Fruit fly (Drosophila melanogaster) whole organism, larva: ENCODE measurements around the gene CG32276.

Experiments used
- noc ChIP-seq: fragments of 200-800 bp; sonication (Bioruptor generic); optimal IDR thresholded peaks from 3 replicates; lab custom pipeline; 2019; ENCODE audit warnings: missing biosample characterization, mild to moderate bottlenecking, missing genetic modification characterization, moderate library complexity

The CG32276 gene

DNA sequence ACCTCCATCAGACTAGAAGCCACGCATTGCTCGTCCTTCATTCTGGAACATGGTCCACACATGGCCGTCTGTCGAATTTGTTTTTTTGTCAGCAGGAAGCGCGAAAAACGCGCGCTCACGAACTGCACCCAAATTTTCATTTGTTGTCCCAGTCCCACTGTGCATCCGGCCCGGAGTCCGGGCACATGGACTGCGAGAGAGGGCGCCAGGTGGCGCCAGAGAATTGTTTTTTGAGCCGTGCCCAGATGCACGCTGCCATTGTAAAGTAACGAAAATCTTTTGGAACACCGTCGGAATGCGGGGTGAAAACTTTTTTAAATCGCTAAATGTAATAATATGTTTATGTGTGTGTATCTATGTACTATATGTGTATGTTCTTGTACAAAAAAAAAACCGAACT lies 41.2 kb downstream of the CG32276 start:
- no peak for TF ChIP-seq noc (tag; lab: Kevin White, UChicago)

DNA sequence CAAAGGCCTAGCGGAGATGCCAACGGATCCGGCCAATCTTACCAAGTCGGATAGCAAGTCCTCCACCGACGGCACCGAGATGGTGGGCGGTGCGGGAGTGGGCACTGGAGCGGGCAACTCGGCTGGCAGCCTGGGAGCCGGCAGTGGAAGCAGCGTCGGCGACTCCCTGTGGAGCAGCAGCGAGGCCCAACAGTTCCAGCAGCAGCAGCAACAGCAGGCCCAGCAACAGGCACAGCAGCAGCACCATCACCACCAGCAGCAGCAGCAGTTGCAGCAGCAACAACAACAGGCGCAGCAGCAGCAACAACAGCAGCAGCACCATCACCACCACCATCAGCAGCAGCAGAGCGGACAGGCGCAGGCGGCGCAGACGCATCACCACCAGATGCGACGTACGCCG lies 48.5 kb downstream of the CG32276 start:
- TF ChIP-seq noc (tag; lab: Kevin White, UChicago): no peak

DNA sequence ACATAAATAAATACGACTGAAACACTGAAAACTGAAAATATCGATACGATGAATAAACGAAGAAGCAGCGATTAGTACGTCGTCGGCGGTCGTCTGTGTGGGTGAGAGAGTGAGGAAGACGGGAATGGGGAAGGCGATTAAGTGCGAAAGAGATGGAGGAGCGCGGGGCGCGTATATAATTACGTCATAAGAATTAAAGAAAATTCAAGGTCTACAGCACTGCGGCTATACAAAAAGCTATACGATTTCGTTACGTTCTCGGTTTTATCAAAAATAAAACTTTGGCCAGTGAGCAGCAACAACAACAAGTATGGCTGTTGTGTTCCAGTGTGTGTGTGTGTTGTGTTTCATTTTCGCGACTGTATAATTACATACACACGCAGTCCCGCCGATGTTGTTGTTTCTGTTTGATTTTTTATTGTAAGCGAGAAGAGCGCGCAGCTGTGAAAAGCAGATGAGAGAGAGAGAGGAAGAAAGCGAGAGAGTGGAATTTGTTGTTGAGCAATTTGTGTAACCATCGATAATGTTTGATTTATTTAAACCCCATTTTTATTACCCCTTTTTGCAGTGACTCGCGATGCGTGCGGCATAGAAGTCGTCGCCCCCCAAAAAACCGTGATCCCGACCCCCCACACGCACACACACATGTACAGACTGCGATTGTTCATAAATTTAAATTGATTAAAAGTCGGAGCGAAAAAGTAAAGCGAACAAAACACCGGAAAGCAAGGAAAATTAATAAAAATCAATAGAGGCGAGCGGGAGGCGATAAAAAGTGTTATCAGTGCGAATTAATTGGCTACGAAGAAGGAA lies 49.6 kb downstream of the CG32276 start:
- peak; percentile 60 for TF ChIP-seq noc (tag; lab: Kevin White, UChicago)

DNA sequence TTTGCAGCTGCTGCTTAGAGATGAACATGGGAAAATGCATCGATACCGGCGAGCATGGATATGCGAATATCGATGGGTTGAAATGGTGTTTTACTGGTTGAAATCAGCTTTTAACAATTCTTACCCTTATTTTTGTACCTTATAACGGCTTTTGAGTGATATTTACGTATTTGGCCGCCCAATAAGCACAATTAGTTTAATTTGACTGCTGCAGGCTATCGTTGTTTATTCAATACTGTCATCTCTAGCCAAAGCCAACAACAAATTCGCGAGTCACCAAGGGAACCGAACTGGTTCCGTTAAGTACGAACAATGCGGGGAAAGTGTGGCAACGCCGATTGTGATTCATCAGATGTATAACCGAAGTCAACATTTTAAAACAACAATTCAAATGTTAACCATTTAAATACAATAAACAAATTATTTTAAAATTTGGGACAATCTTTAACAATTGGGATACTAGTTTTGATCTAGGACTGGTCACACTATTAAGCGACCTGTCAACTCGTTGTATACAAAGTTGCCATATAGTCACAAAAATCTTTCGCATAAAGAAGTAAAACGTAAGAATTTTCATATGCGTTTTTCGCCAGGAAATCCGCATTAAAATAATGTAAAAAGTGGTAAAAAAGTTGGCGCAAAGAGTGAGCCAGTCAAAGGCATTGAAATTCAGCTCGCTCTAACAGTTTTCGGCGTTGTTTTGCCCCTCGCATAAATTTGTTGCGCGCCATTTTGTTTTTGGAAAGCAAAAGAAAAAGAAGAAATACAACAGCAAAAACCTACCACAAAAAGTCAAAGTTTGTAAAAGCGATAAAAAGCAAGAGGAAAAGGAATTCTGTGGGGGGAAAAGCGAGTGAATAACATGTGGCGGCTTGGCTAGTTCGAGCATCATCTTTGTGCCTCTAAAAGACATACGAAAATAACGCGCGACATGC lies 50.5 kb downstream of the CG32276 start, which contains the start of the genes Usp5 and BtbVII:
Gene Usp5 (minus strand): TSS at position 234 of the 935 bp plus-strand sequence.
Gene BtbVII (plus strand): TSS at position 522 of the 935 bp plus-strand sequence.
- TF ChIP-seq noc (tag; lab: Kevin White, UChicago): peak; percentile 37
